Fruit fly (Drosophila melanogaster) whole organism, prepupa: Measurements from ENCODE around the gene St2.
A peak's percentile ranks its signal among the peaks of the same experiment; 100 is the strongest.

ENCODE experiments used
- Blimp-1 ChIP-seq: fragments of 200-800 bp; sonication (Bioruptor generic); optimal IDR thresholded peaks from 3 replicates; lab custom pipeline; 2017; ENCODE audit warnings: missing biosample characterization, missing genetic modification characterization, mild to moderate bottlenecking, moderate library complexity, missing genetic modification reagents
- CG10631 ChIP-seq: fragments of 200-800 bp; sonication (Bioruptor generic); optimal IDR thresholded peaks from 2 replicates; lab custom pipeline; 2016; ENCODE audit warnings: missing biosample characterization, missing genetic modification characterization
- CG10669 ChIP-seq: fragments of 200-800 bp; sonication (Bioruptor generic); optimal IDR thresholded peaks from 3 replicates; lab custom pipeline; 2018; ENCODE audit warnings: missing biosample characterization, mild to moderate bottlenecking, missing genetic modification characterization, moderate library complexity
- CG11294 ChIP-seq: fragments of 200-800 bp; sonication (Bioruptor generic); IDR thresholded peaks from 2 replicates; pipeline ENCODE4 v1.3.6; 2022; ENCODE audit warnings: missing biosample characterization, missing genetic modification characterization
- CG11762 ChIP-seq: fragments of 200-800 bp; sonication (Bioruptor generic); optimal IDR thresholded peaks from 3 replicates; lab custom pipeline; 2016; ENCODE audit warnings: missing biosample characterization, missing genetic modification characterization; ENCODE audit not compliant: insufficient read depth
- CG11902 ChIP-seq: fragments of 200-800 bp; sonication (Bioruptor generic); optimal IDR thresholded peaks from 3 replicates; lab custom pipeline; 2016; ENCODE audit warnings: missing biosample characterization, missing genetic modification characterization
- CG15336 ChIP-seq: fragments of 200-800 bp; sonication (Bioruptor generic); IDR thresholded peaks from 2 replicates; pipeline ENCODE4 v1.3.6; 2022; ENCODE audit warnings: missing biosample characterization, missing genetic modification characterization
- CG1621 ChIP-seq: fragments of 200-800 bp; sonication (Bioruptor generic); optimal IDR thresholded peaks from 3 replicates; lab custom pipeline; 2018; ENCODE audit warnings: missing biosample characterization, mild to moderate bottlenecking, missing genetic modification characterization
- CG16779 ChIP-seq: fragments of 200-800 bp; sonication (Bioruptor generic); optimal IDR thresholded peaks from 3 replicates; lab custom pipeline; 2017; ENCODE audit warnings: missing biosample characterization, mild to moderate bottlenecking, missing genetic modification characterization
- CG3032 ChIP-seq: fragments of 200-800 bp; optimal IDR thresholded peaks from 2 replicates; lab custom pipeline; 2019; ENCODE audit warnings: missing biosample characterization, mild to moderate bottlenecking, missing genetic modification characterization, moderate library complexity
- CG31627 ChIP-seq: fragments of 200-800 bp; sonication (Bioruptor generic); optimal IDR thresholded peaks from 3 replicates; lab custom pipeline; 2016; ENCODE audit warnings: missing biosample characterization, missing genetic modification characterization
- CG32006 ChIP-seq: fragments of 200-800 bp; sonication (Bioruptor generic); optimal IDR thresholded peaks from 3 replicates; lab custom pipeline; 2017; ENCODE audit warnings: missing biosample characterization, mild to moderate bottlenecking, missing genetic modification characterization
- CG34406 ChIP-seq: fragments of 200-800 bp; sonication (Bioruptor generic); optimal IDR thresholded peaks from 3 replicates; lab custom pipeline; 2016; ENCODE audit warnings: missing biosample characterization, missing genetic modification characterization
- CG3919 ChIP-seq: fragments of 200-800 bp; sonication (Bioruptor generic); optimal IDR thresholded peaks from 3 replicates; lab custom pipeline; 2016; ENCODE audit warnings: missing biosample characterization, missing genetic modification characterization
- CG6163 ChIP-seq: fragments of 200-800 bp; sonication (Bioruptor generic); IDR thresholded peaks from 3 replicates; pipeline ENCODE4 v1.3.6; 2022; ENCODE audit warnings: missing biosample characterization, missing genetic modification characterization
- CG6792 ChIP-seq: fragments of 200-800 bp; sonication (Bioruptor generic); optimal IDR thresholded peaks from 3 replicates; lab custom pipeline; 2016; ENCODE audit warnings: missing biosample characterization, missing genetic modification characterization
- CG6808 ChIP-seq: fragments of 200-800 bp; sonication (Bioruptor generic); optimal IDR thresholded peaks from 3 replicates; lab custom pipeline; 2017; ENCODE audit warnings: missing biosample characterization, missing genetic modification characterization, mild to moderate bottlenecking, moderate library complexity, missing genetic modification reagents
- CG6854 ChIP-seq: fragments of 200-800 bp; sonication (Bioruptor generic); optimal IDR thresholded peaks from 2 replicates; lab custom pipeline; 2017; ENCODE audit warnings: missing biosample characterization, mild to moderate bottlenecking, missing genetic modification characterization
- CG7368 ChIP-seq: fragments of 200-800 bp; sonication (Bioruptor generic); optimal IDR thresholded peaks from 3 replicates; lab custom pipeline; 2016; ENCODE audit warnings: missing biosample characterization, missing genetic modification characterization
- CG8119 ChIP-seq: fragments of 200-800 bp; sonication (Bioruptor generic); IDR thresholded peaks from 3 replicates; pipeline ENCODE4 v1.3.6; 2022; ENCODE audit warnings: missing biosample characterization, missing genetic modification characterization
- CG8319 ChIP-seq: fragments of 200-800 bp; sonication (Bioruptor generic); optimal IDR thresholded peaks from 3 replicates; lab custom pipeline; 2016; ENCODE audit warnings: missing biosample characterization, missing genetic modification characterization
- CG8632 ChIP-seq: fragments of 200-800 bp; sonication (Bioruptor generic); optimal IDR thresholded peaks from 3 replicates; lab custom pipeline; 2016; ENCODE audit warnings: missing biosample characterization, missing genetic modification characterization
- CG9139 ChIP-seq: fragments of 200-800 bp; sonication (Bioruptor generic); optimal IDR thresholded peaks from 3 replicates; lab custom pipeline; 2017; ENCODE audit warnings: missing biosample characterization, mild to moderate bottlenecking, missing genetic modification characterization
- Eip75B ChIP-seq: fragments of 200-800 bp; sonication (Bioruptor generic); optimal IDR thresholded peaks from 3 replicates; lab custom pipeline; 2016; ENCODE audit warnings: missing biosample characterization, missing genetic modification characterization
- Eip78C ChIP-seq: fragments of 200-800 bp; sonication (Bioruptor generic); peaks from one replicate; lab custom pipeline; 2016; ENCODE audit warnings: missing biosample characterization, missing genetic modification characterization
- Eip93F ChIP-seq: fragments of 200-800 bp; sonication (Bioruptor generic); optimal IDR thresholded peaks from 2 replicates; lab custom pipeline; 2016; ENCODE audit warnings: missing biosample characterization, mild to moderate bottlenecking, missing genetic modification characterization
- Ets21C ChIP-seq: fragments of 200-800 bp; sonication (Bioruptor generic); optimal IDR thresholded peaks from 3 replicates; lab custom pipeline; 2016; ENCODE audit warnings: missing biosample characterization, missing genetic modification characterization
- Ets96B ChIP-seq: fragments of 200-800 bp; optimal IDR thresholded peaks from 2 replicates; lab custom pipeline; 2019; ENCODE audit warnings: missing biosample characterization, mild to moderate bottlenecking, missing genetic modification characterization, moderate library complexity
- Gug ChIP-seq: fragments of 200-800 bp; sonication (Bioruptor generic); IDR thresholded peaks from 2 replicates; pipeline ENCODE4 v1.3.6; 2022; ENCODE audit warnings: missing biosample characterization, missing genetic modification characterization
- Hr38 ChIP-seq: sonication (Bioruptor generic); optimal IDR thresholded peaks from 2 replicates; lab custom pipeline; 2016; ENCODE audit warnings: missing biosample characterization, missing genetic modification characterization
- Hr39 ChIP-seq: fragments of 200-800 bp; sonication (Bioruptor generic); optimal IDR thresholded peaks from 2 replicates; lab custom pipeline; 2016; ENCODE audit warnings: missing biosample characterization, missing genetic modification characterization
- Met ChIP-seq: fragments of 200-800 bp; sonication (Bioruptor generic); optimal IDR thresholded peaks from 3 replicates; lab custom pipeline; 2016; ENCODE audit warnings: missing biosample characterization, missing genetic modification characterization
- Smox ChIP-seq: fragments of 200-800 bp; sonication (Bioruptor generic); optimal IDR thresholded peaks from 3 replicates; lab custom pipeline; 2016; ENCODE audit warnings: missing biosample characterization, missing genetic modification characterization
- Sox102F ChIP-seq: fragments of 200-800 bp; sonication (Bioruptor generic); optimal IDR thresholded peaks from 2 replicates; lab custom pipeline; 2016; ENCODE audit warnings: missing biosample characterization, mild to moderate bottlenecking, missing genetic modification characterization
- Sox14 ChIP-seq: fragments of 200-800 bp; sonication (Bioruptor generic); optimal IDR thresholded peaks from 3 replicates; lab custom pipeline; 2016; ENCODE audit warnings: missing biosample characterization, missing genetic modification characterization
- achi ChIP-seq: fragments of 200-800 bp; sonication (Bioruptor generic); optimal IDR thresholded peaks from 3 replicates; lab custom pipeline; 2016; ENCODE audit warnings: missing biosample characterization, missing genetic modification characterization
- cyc ChIP-seq: fragments of 200-800 bp; sonication (Bioruptor generic); optimal IDR thresholded peaks from 3 replicates; lab custom pipeline; 2016; ENCODE audit warnings: missing biosample characterization, missing genetic modification characterization
- dsx ChIP-seq: fragments of 200-800 bp; optimal IDR thresholded peaks from 3 replicates; lab custom pipeline; 2019; ENCODE audit warnings: missing biosample characterization, mild to moderate bottlenecking, missing genetic modification characterization, moderate library complexity; ENCODE audit not compliant: poor library complexity, severe bottlenecking
- eg ChIP-seq: fragments of 200-800 bp; sonication (Bioruptor generic); IDR thresholded peaks from 3 replicates; pipeline ENCODE4 v1.3.6; 2022; ENCODE audit warnings: missing biosample characterization, missing genetic modification characterization
- fd59A ChIP-seq: fragments of 200-800 bp; sonication (Bioruptor generic); optimal IDR thresholded peaks from 2 replicates; lab custom pipeline; 2017; ENCODE audit warnings: missing biosample characterization, mild to moderate bottlenecking, missing genetic modification characterization, missing genetic modification reagents
- fd85E ChIP-seq: fragments of 200-800 bp; sonication (Bioruptor generic); optimal IDR thresholded peaks from 3 replicates; lab custom pipeline; 2016; ENCODE audit warnings: missing biosample characterization, missing genetic modification characterization
- lz ChIP-seq: fragments of 200-800 bp; sonication (Bioruptor generic); optimal IDR thresholded peaks from 3 replicates; lab custom pipeline; 2016; ENCODE audit warnings: missing biosample characterization, missing genetic modification characterization
- net ChIP-seq: fragments of 200-800 bp; sonication (Bioruptor generic); optimal IDR thresholded peaks from 3 replicates; lab custom pipeline; 2016; ENCODE audit warnings: missing biosample characterization, missing genetic modification characterization
- ss ChIP-seq, 2 experiments: fragments of 200-800 bp; sonication (Bioruptor generic); optimal IDR thresholded peaks; 2 replicates in 1 of 2; 3 replicates in 1 of 2; lab custom pipeline; 2017 to 2018; ENCODE audit warnings: mild to moderate bottlenecking in 2 of 2, missing biosample characterization in 2 of 2, missing genetic modification characterization in 2 of 2, moderate library complexity in 1 of 2
- svp ChIP-seq: fragments of 200-800 bp; sonication (Bioruptor generic); peaks from one replicate; lab custom pipeline; 2016; ENCODE audit warnings: missing biosample characterization, missing genetic modification characterization
- vri ChIP-seq: fragments of 200-800 bp; sonication (Bioruptor generic); optimal IDR thresholded peaks from 3 replicates; lab custom pipeline; 2016; ENCODE audit warnings: missing biosample characterization, mild to moderate bottlenecking, missing genetic modification characterization

St2 gene

DNA sequence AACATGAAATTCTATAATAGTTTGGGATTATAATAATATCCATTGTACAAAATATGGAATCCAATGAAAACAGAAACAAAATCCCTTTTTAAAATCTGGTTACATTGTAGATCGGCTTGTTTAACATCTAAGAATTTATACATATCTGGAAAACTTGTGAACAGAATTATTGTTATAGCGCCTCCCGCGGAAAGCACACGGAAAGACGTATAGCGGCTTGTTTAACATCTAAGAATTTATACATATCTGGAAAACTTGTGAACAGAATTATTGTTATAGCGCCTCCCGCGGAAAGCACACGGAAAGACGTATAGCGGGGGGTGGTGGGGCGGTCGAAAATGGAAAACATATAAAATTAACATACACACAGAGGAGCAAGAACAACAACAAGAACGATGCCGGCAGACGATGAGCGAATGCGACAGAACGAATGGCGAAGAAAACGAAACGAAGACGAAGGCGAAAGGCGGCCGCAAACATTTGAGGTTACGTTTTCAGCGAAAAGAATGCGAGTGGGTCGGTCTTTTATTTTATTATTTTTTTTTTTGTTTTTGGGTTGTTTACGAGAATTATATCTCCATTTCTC lies 16.1 kb upstream of the St2 start:
- TF ChIP-seq svp (peak; percentile 70), Eip78C (GFP tag; lab: Kevin White, UChicago) (peak; percentile 34), CG6163 (GFP tag; lab: Robert Waterston, UW) (peak; percentile 28; the same call in 1 of the 3 replicates)

- TF ChIP-seq CG6163 (GFP tag; lab: Robert Waterston, UW) (peak; percentile 81), CG9139 (peak; percentile 11), CG15336 (0 out of 2 replicates have a peak, but pooled peaks have one; percentile 17), CG8632 (GFP tag; lab: Kevin White, UChicago) (no peak), CG3919 (peak; percentile 4), CG11762 (no peak), svp (peak; percentile 53), CG7368 (no peak), ss (GFP tag; optimal IDR thresholded peaks at IDR 0.05; lab: Kevin White, UChicago) (peak; percentile 23 to 29), Eip78C (GFP tag; lab: Kevin White, UChicago) (peak; percentile 29), Met (no peak), CG3032 (tag; lab: Kevin White, UChicago) (peak; percentile 0), CG11294 (GFP tag; lab: Robert Waterston, UW) (no peak)
These were observed 15.6 kb upstream of the St2 start for dm6 chr3R:9236070-9236492.

dm6 chr3R:9236883-9237267 lies 14.8 kb upstream of the St2 start:
- no peak for TF ChIP-seq achi (GFP tag; lab: Kevin White, UChicago)
- TF ChIP-seq Eip93F: peak; percentile 28
- TF ChIP-seq CG11902 (GFP tag; lab: Kevin White, UChicago): no peak
- peak; percentile 35 for TF ChIP-seq lz (GFP tag; lab: Kevin White, UChicago)
- TF ChIP-seq CG10631: no peak
- no peak for TF ChIP-seq Gug
- TF ChIP-seq CG3032 (tag; lab: Kevin White, UChicago): no peak
- TF ChIP-seq Hr39 (GFP tag; lab: Kevin White, UChicago): no peak
- TF ChIP-seq Ets21C (GFP tag; lab: Kevin White, UChicago): no peak
- no peak for TF ChIP-seq ss (GFP tag; optimal IDR thresholded peaks at IDR 0.05; lab: Kevin White, UChicago)
- TF ChIP-seq Eip75B (GFP tag; lab: Kevin White, UChicago): peak; percentile 33
- peak; percentile 43 for TF ChIP-seq CG34406 (GFP tag; lab: Kevin White, UChicago)
- no peak for TF ChIP-seq CG8319 (GFP tag; lab: Kevin White, UChicago)
- no peak for TF ChIP-seq CG6792 (GFP tag; lab: Kevin White, UChicago)
- no peak for TF ChIP-seq CG7368
- no peak for TF ChIP-seq Ets96B (tag; lab: Kevin White, UChicago)
- TF ChIP-seq Blimp-1: no peak
- peak; percentile 60 for TF ChIP-seq fd85E (GFP tag; lab: Kevin White, UChicago)
- peak; percentile 81 for TF ChIP-seq CG6163 (GFP tag; lab: Robert Waterston, UW)
- peak; percentile 51 for TF ChIP-seq CG6854 (GFP tag; lab: Kevin White, UChicago)
- TF ChIP-seq dsx: peak; percentile 37
- TF ChIP-seq CG1621 (tag; lab: Kevin White, UChicago): no peak
- TF ChIP-seq CG9139: no peak
- no peak for TF ChIP-seq CG6808 (GFP tag; lab: Kevin White, UChicago)
- no peak for TF ChIP-seq CG10669 (GFP tag; lab: Kevin White, UChicago)
- TF ChIP-seq cyc: no peak
- peak; percentile 18 for TF ChIP-seq Sox102F (GFP tag; lab: Kevin White, UChicago)
- no peak for TF ChIP-seq CG16779 (tag; lab: Kevin White, UChicago)
- TF ChIP-seq CG32006 (GFP tag; lab: Kevin White, UChicago): no peak
- no peak for TF ChIP-seq CG8119 (GFP tag; lab: Robert Waterston, UW)
- peak; percentile 46 for TF ChIP-seq vri (GFP tag; lab: Kevin White, UChicago)
- TF ChIP-seq CG11294 (GFP tag; lab: Robert Waterston, UW): no peak
- TF ChIP-seq eg: 0 out of 3 replicates have a peak, but pooled peaks have one; percentile 41
- TF ChIP-seq fd59A (GFP tag; lab: Kevin White, UChicago): no peak
- TF ChIP-seq Met: peak; percentile 38
- no peak for TF ChIP-seq CG11762
- no peak for TF ChIP-seq CG31627
- peak; percentile 53 for TF ChIP-seq Sox14
- TF ChIP-seq Hr38 (GFP tag; lab: Kevin White, UChicago): no peak
- peak; percentile 25 for TF ChIP-seq net
- TF ChIP-seq CG8632 (GFP tag; lab: Kevin White, UChicago): no peak
- TF ChIP-seq Smox: peak; percentile 6
